Worm (Caenorhabditis elegans): ENCODE results near the gene cpi-1.

Gene cpi-1

ce11 chrIV:6095357-6095858 lies 1.9 kb upstream of the cpi-1 start, which contains the start of gene lag-1:
lag-1 (plus strand) TSS chrIV:6095407.
- no peak for TF ChIP-seq ham-2 (GFP tag; optimal IDR thresholded peaks at IDR 0.05)
- TF ChIP-seq sptf-1 (tag; optimal IDR thresholded peaks at IDR 0.05), result no peak
- no peak for TF ChIP-seq ztf-11 (tag; optimal IDR thresholded peaks at IDR 0.05)
- TF ChIP-seq unc-120 (tag; optimal IDR thresholded peaks at IDR 0.05; ENCODE audit: poor library complexity, severe bottlenecking), result no peak
- TF ChIP-seq ceh-39 (tag; optimal IDR thresholded peaks at IDR 0.05), result no peak
- TF ChIP-seq lin-32 (GFP tag; optimal IDR thresholded peaks at IDR 0.05), result no peak
- no peak for TF ChIP-seq zip-8 (tag; optimal IDR thresholded peaks at IDR 0.05)
- no peak for TF ChIP-seq cnd-1 (tag; optimal IDR thresholded peaks at IDR 0.05)
- no peak for TF ChIP-seq drap-1 (GFP tag; optimal IDR thresholded peaks at IDR 0.05)
- TF ChIP-seq nhr-2 (tag; optimal IDR thresholded peaks at IDR 0.05), result no peak
- no peak for TF ChIP-seq nhr-12 (tag; optimal IDR thresholded peaks at IDR 0.05)
- TF ChIP-seq lin-13 (tag; optimal IDR thresholded peaks at IDR 0.05), result no peak
- no peak for TF ChIP-seq nhr-28 (tag; optimal IDR thresholded peaks at IDR 0.05)
- no peak for TF ChIP-seq ceh-43 (GFP tag; optimal IDR thresholded peaks at IDR 0.05)

ce11 chrIV:6094315-6094606 lies 781 bp upstream of the cpi-1 start:
- no peak for TF ChIP-seq hlh-1 (tag; optimal IDR thresholded peaks at IDR 0.05)
- no peak for TF ChIP-seq zip-8 (tag; optimal IDR thresholded peaks at IDR 0.05)
- no peak for TF ChIP-seq ceh-39 (tag; optimal IDR thresholded peaks at IDR 0.05)
- no peak for TF ChIP-seq tbx-8 (GFP tag; optimal IDR thresholded peaks at IDR 0.05)
- no peak for TF ChIP-seq sptf-1 (tag; optimal IDR thresholded peaks at IDR 0.05)
- no peak for TF ChIP-seq flh-1 (GFP tag; optimal IDR thresholded peaks at IDR 0.05)
- TF ChIP-seq nhr-237 (tag; optimal IDR thresholded peaks at IDR 0.05), result no peak
- TF ChIP-seq pha-4 (tag; optimal IDR thresholded peaks at IDR 0.05), result no peak
- no peak for TF ChIP-seq M03D4.4 (tag; optimal IDR thresholded peaks at IDR 0.05)
- no peak for TF ChIP-seq elt-1 (tag; optimal IDR thresholded peaks at IDR 0.05; ENCODE audit: borderline replicate concordance, insufficient read depth)
- TF ChIP-seq unc-62 (GFP tag; optimal IDR thresholded peaks at IDR 0.05), result no peak
- no peak for TF ChIP-seq lin-13 (tag; optimal IDR thresholded peaks at IDR 0.05)
- TF ChIP-seq ham-2 (GFP tag; optimal IDR thresholded peaks at IDR 0.05), result no peak
- no peak for TF ChIP-seq blmp-1 (tag; optimal IDR thresholded peaks at IDR 0.05)
- no peak for TF ChIP-seq sem-2 (GFP tag; optimal IDR thresholded peaks at IDR 0.05)
- no peak for TF ChIP-seq snpc-4 (tag; optimal IDR thresholded peaks at IDR 0.05)
- TF ChIP-seq drap-1 (GFP tag; optimal IDR thresholded peaks at IDR 0.05), result no peak
- no peak for TF ChIP-seq mls-2 (tag; optimal IDR thresholded peaks at IDR 0.05)
- TF ChIP-seq ceh-83 (GFP tag; optimal IDR thresholded peaks at IDR 0.05), result no peak

ce11 chrIV:6092313-6092712 lies 1.2 kb downstream of the cpi-1 start, which contains the start of gene K08B4.7:
K08B4.7 (minus strand) TSS chrIV:6092413.
- TF ChIP-seq sptf-1 (tag; optimal IDR thresholded peaks at IDR 0.05) (no peak), nhr-2 (tag; optimal IDR thresholded peaks at IDR 0.05) (no peak), blmp-1 (tag; optimal IDR thresholded peaks at IDR 0.05) (no peak), nhr-12 (tag; optimal IDR thresholded peaks at IDR 0.05) (no peak), ceh-83 (GFP tag; optimal IDR thresholded peaks at IDR 0.05) (no peak), unc-120 (tag; optimal IDR thresholded peaks at IDR 0.05; ENCODE audit: poor library complexity, severe bottlenecking) (no peak), ceh-43 (GFP tag; optimal IDR thresholded peaks at IDR 0.05) (no peak), ces-1 (GFP tag; optimal IDR thresholded peaks at IDR 0.05) (no peak), sem-2 (GFP tag; optimal IDR thresholded peaks at IDR 0.05) (no peak)

ce11 chrIV:6086479-6086878 lies 7.0 kb downstream of the cpi-1 start:
- TF ChIP-seq nhr-2 (tag; optimal IDR thresholded peaks at IDR 0.05) (no peak), nhr-76 (tag; optimal IDR thresholded peaks at IDR 0.05) (no peak), ceh-43 (GFP tag; optimal IDR thresholded peaks at IDR 0.05) (no peak), lin-13 (tag; optimal IDR thresholded peaks at IDR 0.05) (no peak), ceh-83 (GFP tag; optimal IDR thresholded peaks at IDR 0.05) (no peak), flh-1 (GFP tag; optimal IDR thresholded peaks at IDR 0.05) (no peak), tbx-8 (GFP tag; optimal IDR thresholded peaks at IDR 0.05) (no peak), drap-1 (GFP tag; optimal IDR thresholded peaks at IDR 0.05) (no peak), mep-1 (tag; optimal IDR thresholded peaks at IDR 0.05) (no peak), M03D4.4 (tag; optimal IDR thresholded peaks at IDR 0.05) (no peak)

ce11 chrIV:6083550-6084041 lies 9.9 kb downstream of the cpi-1 start, which contains the start of gene ugt-20:
ugt-20 (minus strand) TSS chrIV:6083600.
- no peak for TF ChIP-seq sptf-1 (tag; optimal IDR thresholded peaks at IDR 0.05)
- TF ChIP-seq mab-5 (tag; optimal IDR thresholded peaks at IDR 0.05), result no peak
- TF ChIP-seq lin-13 (tag; optimal IDR thresholded peaks at IDR 0.05), result no peak
- TF ChIP-seq ceh-43 (GFP tag; optimal IDR thresholded peaks at IDR 0.05), result no peak
- no peak for TF ChIP-seq nhr-76 (tag; optimal IDR thresholded peaks at IDR 0.05)
- TF ChIP-seq ham-2 (GFP tag; optimal IDR thresholded peaks at IDR 0.05), result no peak
- no peak for TF ChIP-seq elt-1 (tag; optimal IDR thresholded peaks at IDR 0.05; ENCODE audit: borderline replicate concordance, insufficient read depth)
- TF ChIP-seq sem-2 (GFP tag; optimal IDR thresholded peaks at IDR 0.05), result no peak
- TF ChIP-seq ces-1 (GFP tag; optimal IDR thresholded peaks at IDR 0.05), result no peak
- TF ChIP-seq lsy-2 (tag; optimal IDR thresholded peaks at IDR 0.05), result no peak
- TF ChIP-seq M03D4.4 (tag; optimal IDR thresholded peaks at IDR 0.05), result no peak
- TF ChIP-seq cnd-1 (tag; optimal IDR thresholded peaks at IDR 0.05), result no peak
- no peak for TF ChIP-seq unc-39 (tag; optimal IDR thresholded peaks at IDR 0.05)
- TF ChIP-seq snpc-4 (tag; optimal IDR thresholded peaks at IDR 0.05), result no peak
- TF ChIP-seq nhr-12 (tag; optimal IDR thresholded peaks at IDR 0.05), result no peak
- TF ChIP-seq nhr-2 (tag; optimal IDR thresholded peaks at IDR 0.05), result no peak
- TF ChIP-seq unc-120 (tag; optimal IDR thresholded peaks at IDR 0.05; ENCODE audit: poor library complexity, severe bottlenecking), result no peak
- TF ChIP-seq flh-1 (GFP tag; optimal IDR thresholded peaks at IDR 0.05), result no peak
- TF ChIP-seq blmp-1 (tag; optimal IDR thresholded peaks at IDR 0.05), result no peak
